Worm (Caenorhabditis elegans): Measurements from ENCODE around the gene Y39A1A.16.
A peak's percentile ranks its signal among the peaks of the same experiment; 100 is the strongest.

The Y39A1A.16 gene

DNA sequence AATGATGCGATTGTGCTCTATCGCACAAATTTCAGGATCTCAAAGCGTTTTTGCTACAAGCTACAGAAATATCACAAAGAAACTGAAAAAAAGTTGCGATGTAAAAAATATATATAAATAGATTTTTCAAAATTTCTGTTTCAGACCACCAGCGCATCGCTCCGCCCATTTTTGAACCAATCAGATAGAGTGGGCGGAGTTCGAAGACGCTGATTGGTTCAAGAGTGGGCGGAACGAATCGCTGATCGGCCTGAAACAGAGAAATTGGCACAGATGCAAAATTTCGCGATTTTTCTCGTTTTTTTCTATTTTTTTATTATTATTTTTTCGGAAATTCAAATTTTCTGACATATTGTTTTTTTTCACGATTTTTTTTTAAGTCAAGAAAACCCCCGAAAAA lies 23.7 kb downstream of the Y39A1A.16 start:
- TF ChIP-seq madf-5 (GFP tag; IDR thresholded peaks at IDR 0.05) (no peak), Y48G9A.11 (GFP tag; IDR thresholded peaks at IDR 0.05) (no peak), dpl-1 (GFP tag; optimal IDR thresholded peaks at IDR 0.05) (no peak), Y105C5A.15 (GFP tag; IDR thresholded peaks at IDR 0.05) (no peak), dve-1 (tag; optimal IDR thresholded peaks at IDR 0.05; ENCODE audit: insufficient read depth) (no peak), tag-97 (GFP tag; IDR thresholded peaks at IDR 0.05) (no peak), ama-1 (optimal IDR thresholded peaks at IDR 0.05) (no peak), ztf-11 (tag; optimal IDR thresholded peaks at IDR 0.05) (no peak), unc-39 (tag; optimal IDR thresholded peaks at IDR 0.05) (no peak), lim-7 (GFP tag; IDR thresholded peaks at IDR 0.05) (no peak), nhr-25 (tag; optimal IDR thresholded peaks at IDR 0.05; ENCODE audit: borderline replicate concordance, insufficient read depth) (no peak), egl-27 (tag; optimal IDR thresholded peaks at IDR 0.05) (no peak), mdt-29 (GFP tag; IDR thresholded peaks at IDR 0.05) (no peak), gei-8 (GFP tag; optimal IDR thresholded peaks at IDR 0.05) (no peak), mxl-3 (GFP tag; optimal IDR thresholded peaks at IDR 0.05) (no peak), ctbp-1 (GFP tag; IDR thresholded peaks at IDR 0.05) (no peak), saeg-2 (GFP tag; IDR thresholded peaks at IDR 0.05) (no peak), attf-4 (tag; optimal IDR thresholded peaks at IDR 0.05) (no peak), lsy-2 (tag; optimal IDR thresholded peaks at IDR 0.05) (no peak)

DNA sequence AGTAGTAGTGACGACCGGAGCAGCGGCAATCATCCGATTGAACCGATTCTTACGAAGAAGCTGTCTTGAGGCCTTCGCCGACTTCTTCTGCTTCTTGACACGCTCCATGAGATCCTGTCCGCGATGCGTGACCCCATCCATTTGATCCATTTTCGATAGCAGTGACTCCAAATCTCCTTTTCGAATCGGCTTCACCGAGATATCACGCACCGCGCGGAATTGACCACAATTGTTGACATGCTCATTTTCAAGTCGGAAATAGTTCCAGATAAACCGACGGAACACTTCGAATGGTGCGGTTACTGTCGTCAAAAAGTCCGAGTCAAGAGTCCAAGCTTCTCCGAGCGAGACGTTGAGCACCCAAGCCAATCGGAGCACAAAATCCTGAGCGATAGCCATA lies 24.8 kb downstream of the Y39A1A.16 start:
- TF ChIP-seq rbr-2 (tag; optimal IDR thresholded peaks at IDR 0.05) (no peak), aha-1 (tag) (peak; percentile 88), ceh-44 (GFP tag; IDR thresholded peaks at IDR 0.05) (no peak), F44E2.7 (GFP tag; IDR thresholded peaks at IDR 0.05) (no peak), lin-1 (GFP tag; IDR thresholded peaks at IDR 0.05) (no peak), F37D6.2 (tag; optimal IDR thresholded peaks at IDR 0.05) (no peak), ctbp-1 (GFP tag; IDR thresholded peaks at IDR 0.05) (no peak)

DNA sequence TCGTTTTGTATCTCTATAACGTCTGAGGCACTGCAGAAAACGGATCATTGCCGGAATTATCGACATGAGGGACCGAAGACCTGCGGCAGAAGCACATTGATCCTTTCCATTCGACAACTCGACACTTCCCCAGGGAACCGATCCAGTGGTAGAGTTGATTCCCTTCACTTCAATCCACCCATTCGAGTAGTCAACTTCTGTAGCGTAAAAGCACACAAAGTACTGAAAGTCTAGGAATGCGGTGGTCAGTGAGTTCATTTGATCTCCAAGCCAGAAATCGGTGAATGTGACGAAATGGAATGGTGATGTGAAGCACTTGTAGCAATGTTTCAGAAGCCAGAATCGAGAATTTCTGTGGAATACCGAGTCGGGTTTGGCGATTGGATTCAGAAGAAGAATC lies 25.4 kb downstream of the Y39A1A.16 start:
- TF ChIP-seq unc-62 (GFP tag; optimal IDR thresholded peaks at IDR 0.05 in 1 of 2) (peak in 1 of 2 experiments; percentile 95), unc-62 (tag; optimal IDR thresholded peaks at IDR 0.05) (no peak), lir-3 (tag; optimal IDR thresholded peaks at IDR 0.05) (no peak)

DNA sequence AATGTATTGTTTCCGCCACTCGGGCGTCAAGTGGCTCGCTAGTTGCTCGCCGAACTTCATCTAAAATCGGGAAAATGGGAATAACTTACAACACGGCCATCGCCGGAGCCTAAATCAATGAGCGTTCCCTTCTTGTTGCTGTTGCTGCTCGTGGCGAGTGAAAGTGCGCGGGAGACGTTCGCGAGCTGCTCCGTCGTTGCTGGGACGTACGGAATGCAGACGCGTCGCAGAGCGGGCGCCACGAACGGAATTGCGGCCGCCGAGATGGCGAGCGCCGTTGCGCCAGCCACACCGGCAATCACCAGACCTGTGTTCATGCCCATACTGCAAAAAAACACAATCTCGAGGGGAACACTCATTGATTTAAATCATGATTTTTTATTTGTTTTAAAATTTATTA lies 27.4 kb downstream of the Y39A1A.16 start:
- no peak for TF ChIP-seq rbr-2 (tag; optimal IDR thresholded peaks at IDR 0.05)
- TF ChIP-seq egl-43 (GFP tag; IDR thresholded peaks at IDR 0.05): 0 out of 2 replicates have a peak, but pooled peaks have one; percentile 52
- no peak for TF ChIP-seq lin-13 (GFP tag; optimal IDR thresholded peaks at IDR 0.05)
- TF ChIP-seq nhr-102 (tag; optimal IDR thresholded peaks at IDR 0.05): no peak
- no peak for TF ChIP-seq zfp-3 (GFP tag; conservative IDR thresholded peaks at IDR 0.05)
- no peak for TF ChIP-seq attf-4 (tag; optimal IDR thresholded peaks at IDR 0.05)
- TF ChIP-seq Y75B8A.6 (GFP tag; IDR thresholded peaks at IDR 0.05): no peak
- no peak for TF ChIP-seq nhr-76 (tag; optimal IDR thresholded peaks at IDR 0.05)
- no peak for TF ChIP-seq nhr-237 (tag; optimal IDR thresholded peaks at IDR 0.05)
- TF ChIP-seq nhr-77 (tag; optimal IDR thresholded peaks at IDR 0.05): no peak
- TF ChIP-seq pqm-1 (tag; optimal IDR thresholded peaks at IDR 0.05): no peak
- no peak for TF ChIP-seq zag-1 (tag; optimal IDR thresholded peaks at IDR 0.05)
- TF ChIP-seq hif-1 (tag; optimal IDR thresholded peaks at IDR 0.05): no peak
- TF ChIP-seq nhr-28 (tag; optimal IDR thresholded peaks at IDR 0.05): no peak
- TF ChIP-seq set-16 (GFP tag; IDR thresholded peaks at IDR 0.05): peak; percentile 92
- peak; percentile 26; the same call in 1 of the 2 replicates for TF ChIP-seq snpc-1.2 (GFP tag; IDR thresholded peaks at IDR 0.05)
- TF ChIP-seq hlh-30 (tag; optimal IDR thresholded peaks at IDR 0.05; ENCODE audit: insufficient read depth): no peak
- no peak for TF ChIP-seq madf-9 (GFP tag; conservative IDR thresholded peaks at IDR 0.05)
- no peak for TF ChIP-seq ceh-32 (tag; optimal IDR thresholded peaks at IDR 0.05; ENCODE audit: poor library complexity)
- no peak for TF ChIP-seq mdt-29 (GFP tag; IDR thresholded peaks at IDR 0.05)
- no peak for TF ChIP-seq nhr-42 (GFP tag; IDR thresholded peaks at IDR 0.05)
- TF ChIP-seq fos-1 (tag; optimal IDR thresholded peaks at IDR 0.05): no peak
- no peak for TF ChIP-seq lin-29 (GFP tag; IDR thresholded peaks at IDR 0.05)
- no peak for TF ChIP-seq ctbp-1 (GFP tag; IDR thresholded peaks at IDR 0.05)
- no peak for TF ChIP-seq lin-15B (tag; optimal IDR thresholded peaks at IDR 0.05)
